Fruit fly (Drosophila melanogaster) whole organism, embryonic: Measurements from ENCODE around the gene CG46301.

ENCODE experiments used
- CG11398 ChIP-seq: fragments of 200-800 bp; sonication (Bioruptor generic); optimal IDR thresholded peaks from 2 replicates; lab custom pipeline; 2016; ENCODE audit warnings: missing biosample characterization, missing genetic modification characterization
- CG12219 ChIP-seq: fragments of 200-800 bp; sonication (Bioruptor generic); optimal IDR thresholded peaks from 3 replicates; lab custom pipeline; 2018; ENCODE audit warnings: missing biosample characterization, mild to moderate bottlenecking, missing genetic modification characterization
- CG32767 ChIP-seq: fragments of 200-800 bp; sonication (Bioruptor generic); IDR thresholded peaks from 2 replicates; pipeline ENCODE4 v1.3.6; 2022; ENCODE audit warnings: missing biosample characterization, missing genetic modification characterization
- CG3281 ChIP-seq: fragments of 200-800 bp; sonication (Bioruptor generic); optimal IDR thresholded peaks from 3 replicates; lab custom pipeline; 2017; ENCODE audit warnings: missing biosample characterization, mild to moderate bottlenecking, missing genetic modification characterization
- CG4360 ChIP-seq: fragments of 200-800 bp; sonication (Bioruptor generic); IDR thresholded peaks from 2 replicates; pipeline ENCODE4 v1.3.6; 2022; ENCODE audit warnings: missing biosample characterization, missing genetic modification characterization
- CG7372 ChIP-seq: fragments of 200-800 bp; sonication (Bioruptor generic); IDR thresholded peaks from 2 replicates; pipeline ENCODE4 v1.3.6; 2022; ENCODE audit warnings: missing biosample characterization, missing genetic modification characterization
- CG8281 ChIP-seq: fragments of 200-800 bp; sonication (Bioruptor generic); optimal IDR thresholded peaks from 2 replicates; lab custom pipeline; 2018; ENCODE audit warnings: missing biosample characterization, mild to moderate bottlenecking, missing genetic modification characterization, moderate library complexity
- Hr78 ChIP-seq, 2 experiments: fragments of 200-800 bp in 1 of 2; fragments of >200 bp in 1 of 2; sonication (Bioruptor generic) in 1 of 2; optimal IDR thresholded peaks; 2 replicates each; lab custom pipeline; 2017 to 2019; ENCODE audit warnings: missing biosample characterization in 2 of 2, missing genetic modification characterization in 2 of 2, mild to moderate bottlenecking in 1 of 2, moderate library complexity in 1 of 2
- Neu2 ChIP-seq: fragments of 200-800 bp; sonication (Bioruptor generic); optimal IDR thresholded peaks from 3 replicates; lab custom pipeline; 2016; ENCODE audit warnings: missing biosample characterization, missing genetic modification characterization, borderline replicate concordance
- Nf-YB ChIP-seq: fragments of 200-800 bp; sonication (Bioruptor generic); optimal IDR thresholded peaks from 3 replicates; lab custom pipeline; 2019; ENCODE audit warnings: missing biosample characterization, mild to moderate bottlenecking, missing genetic modification characterization, moderate library complexity
- Trl ChIP-seq, 3 experiments: fragments of >200 bp in 2 of 3; fragments of 200-800 bp in 1 of 3; sonication (Bioruptor generic) in 1 of 3; optimal IDR thresholded peaks; 2 replicates in 1 of 3; 3 replicates in 2 of 3; lab custom pipeline; 2016 to 2017; ENCODE audit warnings: missing biosample characterization in 1 of 3, missing genetic modification characterization in 1 of 3
- al ChIP-seq: fragments of 200-800 bp; sonication (Bioruptor generic); IDR thresholded peaks from 2 replicates; pipeline ENCODE4 v1.3.6; 2022; ENCODE audit warnings: missing biosample characterization, missing genetic modification characterization
- ato ChIP-seq: fragments of 200-800 bp; sonication (Bioruptor generic); IDR thresholded peaks from 2 replicates; pipeline ENCODE4 v1.3.6; 2022; ENCODE audit warnings: missing biosample characterization, missing genetic modification characterization; ENCODE audit not compliant: partially characterized antibody
- eve ChIP-seq, 2 experiments: fragments of >200 bp; optimal IDR thresholded peaks; 2 replicates each; lab custom pipeline; 2017; ENCODE audit warnings: missing biosample characterization in 2 of 2, missing genetic modification characterization in 2 of 2
- klu ChIP-seq: fragments of 200-800 bp; sonication (Bioruptor generic); IDR thresholded peaks from 2 replicates; pipeline ENCODE4 v1.3.6; 2022; ENCODE audit warnings: missing biosample characterization, missing genetic modification characterization
- knrl ChIP-seq: fragments of 200-800 bp; sonication (Bioruptor generic); IDR thresholded peaks from 3 replicates; pipeline ENCODE4 v1.3.6; 2022; ENCODE audit warnings: missing biosample characterization, missing genetic modification characterization; ENCODE audit not compliant: partially characterized antibody
- run ChIP-seq: fragments of 200-800 bp; sonication (Bioruptor generic); optimal IDR thresholded peaks from 3 replicates; lab custom pipeline; 2018; ENCODE audit warnings: missing biosample characterization, mild to moderate bottlenecking, missing genetic modification characterization
- so ChIP-seq: fragments of 200-800 bp; sonication (Bioruptor generic); IDR thresholded peaks from 3 replicates; pipeline ENCODE4 v1.3.6; 2022; ENCODE audit warnings: missing biosample characterization, missing genetic modification characterization
- twi ChIP-seq: fragments of 200-800 bp; optimal IDR thresholded peaks from 2 replicates; lab custom pipeline; 2019; ENCODE audit warnings: missing biosample characterization, mild to moderate bottlenecking, missing genetic modification characterization, moderate library complexity

CG46301 gene

DNA sequence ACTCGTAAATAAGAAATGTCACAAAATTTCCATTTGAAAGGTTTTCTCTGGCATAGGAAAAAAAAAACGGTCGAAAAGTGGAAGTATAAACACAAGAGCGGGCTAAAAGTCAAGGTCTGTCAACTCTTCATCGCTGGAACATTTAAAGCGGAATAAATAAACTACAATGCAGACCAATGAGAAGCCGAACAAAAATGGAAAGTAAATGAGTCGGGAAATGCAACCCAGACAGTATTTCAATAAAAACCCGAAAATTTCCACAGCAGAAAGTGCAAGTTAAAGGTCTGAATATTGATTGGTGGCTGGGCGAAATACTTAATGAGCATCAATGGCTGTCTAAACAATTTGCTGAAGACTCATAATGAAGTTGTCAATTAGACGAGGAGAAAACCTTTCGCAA is 103.2 kb downstream of the CG46301 start (continued):
- no peak for TF ChIP-seq twi (tag; lab: Kevin White, UChicago)
- no peak for TF ChIP-seq Nf-YB (GFP tag; lab: Kevin White, UChicago)
- TF ChIP-seq knrl (GFP tag; lab: Robert Waterston, UW) = no peak
- TF ChIP-seq CG3281 = no peak
- no peak for TF ChIP-seq CG11398 (GFP tag; lab: Kevin White, UChicago)
- TF ChIP-seq Neu2 (GFP tag; lab: Kevin White, UChicago) = no peak
- peak in 1 of 2 experiments; percentile 30 for TF ChIP-seq eve (GFP tag; optimal IDR thresholded peaks at IDR 0.05; lab: Kevin White, UChicago)
- no peak for TF ChIP-seq ato
- no peak for TF ChIP-seq CG8281 (tag; lab: Kevin White, UChicago)
- no peak for TF ChIP-seq klu (GFP tag; lab: Robert Waterston, UW)
- no peak for TF ChIP-seq Trl (optimal IDR thresholded peaks at IDR 0.05; lab: Kevin White, UChicago)
- TF ChIP-seq Trl (GFP tag; optimal IDR thresholded peaks at IDR 0.05; lab: Kevin White, UChicago) = no peak
- no peak for TF ChIP-seq CG12219 (GFP tag; lab: Kevin White, UChicago)
- TF ChIP-seq run (tag; lab: Kevin White, UChicago) = no peak

DNA sequence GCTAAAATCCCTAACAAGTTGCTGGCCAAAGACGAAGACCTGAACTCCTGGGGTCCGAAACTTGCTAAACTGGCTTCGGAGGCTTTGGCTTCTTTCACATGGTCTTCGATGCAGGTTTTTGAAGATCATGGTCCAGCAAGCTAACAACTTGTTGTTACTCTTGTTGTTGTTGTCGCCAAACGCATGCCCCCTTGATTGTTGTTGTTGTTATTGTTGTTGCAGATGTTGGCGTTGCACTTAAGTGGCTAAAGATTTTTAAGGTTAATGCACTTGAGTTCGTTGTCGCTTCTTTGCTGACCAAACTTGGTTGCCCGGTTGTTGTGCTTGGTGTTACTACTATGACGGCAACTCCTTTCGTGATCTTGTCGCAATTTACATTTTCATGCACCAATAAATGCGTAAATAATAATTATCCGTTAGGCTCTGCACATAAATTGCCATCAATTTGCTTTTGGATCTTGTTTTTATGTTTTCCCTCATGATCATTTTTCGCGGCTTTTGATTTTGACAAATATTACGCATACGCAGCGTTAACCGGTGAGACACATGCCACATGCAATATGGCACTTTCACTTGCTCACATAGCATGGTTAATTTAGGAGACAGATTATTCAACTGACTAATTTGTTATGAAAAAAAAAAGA is 103.8 kb downstream of the CG46301 start:
- TF ChIP-seq so (GFP tag; lab: Robert Waterston, UW) = no peak
- peak in 1 of 2 experiments; percentile 53 for TF ChIP-seq eve (GFP tag; optimal IDR thresholded peaks at IDR 0.05; lab: Kevin White, UChicago)
- no peak for TF ChIP-seq al (GFP tag; lab: Robert Waterston, UW)
- no peak for TF ChIP-seq Hr78 (GFP tag; optimal IDR thresholded peaks at IDR 0.05; lab: Kevin White, UChicago)
- peak; percentile 58 for TF ChIP-seq CG4360 (GFP tag; lab: Robert Waterston, UW)
- peak; percentile 48; the same call in 1 of the 2 replicates for TF ChIP-seq CG7372 (GFP tag; lab: Robert Waterston, UW)
- no peak for TF ChIP-seq CG32767 (GFP tag; lab: Robert Waterston, UW)
